Worm (Caenorhabditis elegans) whole organism, early embryonic: ENCODE results near the gene ain-1.

Experiments used
- F13C5.2 ChIP-seq: sonication (generic microtip); optimal IDR thresholded peaks from 2 replicates; lab custom pipeline; 2017; ENCODE audit warnings: mild to moderate bottlenecking, missing genetic modification characterization, inconsistent platforms, missing compliant biosample characterization
- ama-1 ChIP-seq: fragments of 150-350 bp; optimal IDR thresholded peaks from 2 replicates; lab custom pipeline; 2014
- flt-1 ChIP-seq: fragments of 200-800 bp; sonication (Bioruptor generic); IDR thresholded peaks from 2 replicates; pipeline ENCODE4 v1.3.6; 2022; ENCODE audit warnings: missing genetic modification characterization, missing compliant biosample characterization
- hmbx-1 ChIP-seq: sonication (generic microtip); optimal IDR thresholded peaks from 2 replicates; lab custom pipeline; 2016; ENCODE audit warnings: mild to moderate bottlenecking, missing genetic modification characterization, missing compliant biosample characterization
- hmg-4 ChIP-seq: fragments of 200-800 bp; sonication (Bioruptor generic); optimal IDR thresholded peaks from 2 replicates; lab custom pipeline; 2018; ENCODE audit warnings: mild to moderate bottlenecking, missing genetic modification characterization, missing compliant biosample characterization
- hnd-1 ChIP-seq: sonication (generic microtip); optimal IDR thresholded peaks from 2 replicates; lab custom pipeline; 2016; ENCODE audit warnings: missing genetic modification characterization, missing compliant biosample characterization
- pes-1 ChIP-seq: fragments of 200-800 bp; sonication (Bioruptor generic); IDR thresholded peaks from 2 replicates; pipeline ENCODE4 v1.3.6; 2022; ENCODE audit warnings: missing genetic modification reagents, missing genetic modification characterization, missing compliant biosample characterization
- sea-1 ChIP-seq: fragments of 200-800 bp; sonication (Bioruptor generic); conservative IDR thresholded peaks from 2 replicates; pipeline ENCODE4 v1.3.6; 2022; ENCODE audit warnings: missing genetic modification characterization, missing compliant biosample characterization
- tbx-37 ChIP-seq: fragments of 200-800 bp; sonication (Bioruptor generic); conservative IDR thresholded peaks from 2 replicates; pipeline ENCODE4 v1.3.6; 2022; ENCODE audit warnings: missing genetic modification reagents, missing genetic modification characterization, missing compliant biosample characterization

- TF ChIP-seq ama-1 (lab: Kevin White, UChicago) (no peak), pes-1 (GFP tag; lab: Robert Waterston, UW) (no peak), hmbx-1 (tag; lab: Kevin White, UChicago) (no peak), hmg-4 (GFP tag; lab: Kevin White, UChicago) (no peak), hnd-1 (no peak), tbx-37 (GFP tag; lab: Robert Waterston, UW) (no peak), flt-1 (GFP tag; lab: Robert Waterston, UW) (no peak), F13C5.2 (tag; lab: Kevin White, UChicago) (no peak), sea-1 (GFP tag; lab: Robert Waterston, UW) (no peak)
Observed at ce11 chrX:16609424-16609823, 3.8 kb upstream of the ain-1 start, which contains the start of gene F59C12.3.
